Fruit fly (Drosophila melanogaster): ENCODE results near the gene Ir62a.

- no peak for TF ChIP-seq kay (GFP tag; optimal IDR thresholded peaks at IDR 0.05)
- TF ChIP-seq TFAM (GFP tag; optimal IDR thresholded peaks at IDR 0.05) = no peak
- no peak for TF ChIP-seq grn (GFP tag; optimal IDR thresholded peaks at IDR 0.05)
- no peak for TF ChIP-seq CG8944 (GFP tag; optimal IDR thresholded peaks at IDR 0.05)
- TF ChIP-seq Dad (GFP tag; optimal IDR thresholded peaks at IDR 0.05) = no peak
- TF ChIP-seq CG7839 (tag; optimal IDR thresholded peaks at IDR 0.05) = no peak
- no peak for TF ChIP-seq Lpt (GFP tag; optimal IDR thresholded peaks at IDR 0.05)
- TF ChIP-seq Oaz (GFP tag; IDR thresholded peaks at IDR 0.05) = no peak
- no peak for TF ChIP-seq Max (GFP tag; optimal IDR thresholded peaks at IDR 0.05)
- TF ChIP-seq CG5180 (GFP tag; optimal IDR thresholded peaks at IDR 0.05) = no peak
- no peak for TF ChIP-seq CG7357 (GFP tag; IDR thresholded peaks at IDR 0.05)
Measured at dm6 chr3L:1565092-1565491, 34.0 kb upstream of the Ir62a start, which contains the start of gene CG12003.
